Worm (Caenorhabditis elegans) whole organism, midembryonic: Measurements from ENCODE around the gene cisd-3.1.

ENCODE experiments used
- T22C8.4 ChIP-seq: fragments of 200-800 bp; sonication (Bioruptor generic); IDR thresholded peaks from 2 replicates; pipeline ENCODE4 v1.3.6; 2022; ENCODE audit warnings: missing genetic modification characterization, missing compliant biosample characterization
- cog-1 ChIP-seq: sonication (generic microtip); optimal IDR thresholded peaks from 2 replicates; lab custom pipeline; 2016; ENCODE audit warnings: missing genetic modification characterization, missing compliant biosample characterization
- flt-1 ChIP-seq: fragments of 200-800 bp; sonication (Bioruptor generic); IDR thresholded peaks from 2 replicates; pipeline ENCODE4 v1.3.6; 2022; ENCODE audit warnings: missing genetic modification characterization, missing compliant biosample characterization
- klf-2 ChIP-seq: fragments of 200-800 bp; sonication (Bioruptor generic); conservative IDR thresholded peaks from 2 replicates; pipeline ENCODE4 v1.3.6; 2022; ENCODE audit warnings: missing genetic modification reagents, missing genetic modification characterization, missing compliant biosample characterization
- med-1 ChIP-seq: sonication (generic microtip); optimal IDR thresholded peaks from 2 replicates; lab custom pipeline; 2017; ENCODE audit warnings: missing genetic modification characterization, mild to moderate bottlenecking, missing compliant biosample characterization, antibody characterized with exemption, missing genetic modification reagents; ENCODE audit not compliant: insufficient read depth
- ref-1 ChIP-seq: fragments of 200-800 bp; sonication (Bioruptor generic); conservative IDR thresholded peaks from 2 replicates; pipeline ENCODE4 v1.3.6; 2022; ENCODE audit warnings: missing genetic modification reagents, missing genetic modification characterization, missing compliant biosample characterization
- ztf-23 ChIP-seq: fragments of 200-800 bp; sonication (Bioruptor generic); IDR thresholded peaks from 2 replicates; pipeline ENCODE4 v1.3.6; 2022; ENCODE audit warnings: missing genetic modification reagents, missing genetic modification characterization, missing compliant biosample characterization
- ztf-29 ChIP-seq: fragments of 200-800 bp; sonication (Bioruptor generic); IDR thresholded peaks from 2 replicates; pipeline ENCODE4 v1.3.6; 2022; ENCODE audit warnings: missing genetic modification reagents, missing genetic modification characterization, missing compliant biosample characterization

- TF ChIP-seq ztf-23 (no peak), flt-1 (GFP tag; lab: Robert Waterston, UW) (no peak), ref-1 (no peak), cog-1 (tag; lab: Kevin White, UChicago) (no peak), ztf-29 (GFP tag; lab: Robert Waterston, UW) (no peak), klf-2 (GFP tag; lab: Robert Waterston, UW) (no peak), T22C8.4 (no peak), med-1 (no peak)
These were observed 46.6 kb upstream of the cisd-3.1 start for ce11 chrIII:4496085-4496484.
